Fruit fly (Drosophila melanogaster): ENCODE data around the gene Osi13.

dm6 chr3R:6259837-6260236 lies 31.7 kb upstream of the Osi13 start, which contains the start of gene Osi9:
- TF ChIP-seq insv (GFP tag; optimal IDR thresholded peaks at IDR 0.05) = no peak
- TF ChIP-seq Abd-B (GFP tag; optimal IDR thresholded peaks at IDR 0.05) = no peak
- no peak for TF ChIP-seq CG13287 (GFP tag; IDR thresholded peaks at IDR 0.05; ENCODE audit: partially characterized antibody)
- TF ChIP-seq vnd (GFP tag; IDR thresholded peaks at IDR 0.05; ENCODE audit: partially characterized antibody) = no peak
- TF ChIP-seq Gsc (GFP tag; IDR thresholded peaks at IDR 0.05) = no peak
- no peak for TF ChIP-seq CG2116 (GFP tag; optimal IDR thresholded peaks at IDR 0.05)
- TF ChIP-seq Ravus (GFP tag; IDR thresholded peaks at IDR 0.05) = no peak
- TF ChIP-seq dmrt11E (tag; optimal IDR thresholded peaks at IDR 0.05) = no peak
- TF ChIP-seq chif (GFP tag; optimal IDR thresholded peaks at IDR 0.05) = no peak
- TF ChIP-seq sim (GFP tag; IDR thresholded peaks at IDR 0.05) = no peak
- TF ChIP-seq fd64A (GFP tag; optimal IDR thresholded peaks at IDR 0.05) = no peak

Data from whole organism, embryonic.